Worm (Caenorhabditis elegans) whole organism, L1 larva: ENCODE data around the gene F32D8.14.

ENCODE experiments used
- Y116A8C.19 ChIP-seq: sonication (generic microtip); optimal IDR thresholded peaks from 2 replicates; lab custom pipeline; 2016; ENCODE audit warnings: missing compliant biosample characterization, missing genetic modification characterization, borderline replicate concordance
- aha-1 ChIP-seq: fragments of 150-350 bp; optimal IDR thresholded peaks from 2 replicates; lab custom pipeline; 2014; ENCODE audit warnings: missing biosample characterization, missing genetic modification characterization
- alr-1 ChIP-seq: fragments of 200-800 bp; sonication (Bioruptor generic); optimal IDR thresholded peaks from 2 replicates; lab custom pipeline; 2018; ENCODE audit warnings: borderline replicate concordance, mild to moderate bottlenecking, missing genetic modification characterization, missing compliant biosample characterization
- aly-2 ChIP-seq: fragments of 150-350 bp; optimal IDR thresholded peaks from 2 replicates; lab custom pipeline; 2014; ENCODE audit warnings: missing biosample characterization, missing genetic modification characterization
- ama-1 ChIP-seq: fragments of 150-350 bp; optimal IDR thresholded peaks from 2 replicates; lab custom pipeline; 2014
- ceh-63 ChIP-seq: fragments of 200-800 bp; sonication (Bioruptor generic); optimal IDR thresholded peaks from 2 replicates; lab custom pipeline; 2018; ENCODE audit warnings: mild to moderate bottlenecking, missing genetic modification characterization, missing compliant biosample characterization
- ceh-8 ChIP-seq: fragments of 200-800 bp; sonication (Bioruptor generic); optimal IDR thresholded peaks from 2 replicates; lab custom pipeline; 2018; ENCODE audit warnings: mild to moderate bottlenecking, missing genetic modification characterization, moderate library complexity, missing compliant biosample characterization
- ceh-82 ChIP-seq, 3 experiments: fragments of 150-350 bp in 1 of 3; sonication (generic microtip) in 2 of 3; optimal IDR thresholded peaks; 2 replicates each; lab custom pipeline; 2014 to 2017; ENCODE audit warnings: missing biosample characterization in 3 of 3, missing genetic modification characterization in 3 of 3
- ceh-88 ChIP-seq: fragments of 200-800 bp; sonication (Bioruptor generic); IDR thresholded peaks from 2 replicates; pipeline ENCODE4 v1.3.6; 2022; ENCODE audit warnings: missing genetic modification characterization, missing compliant biosample characterization
- ces-1 ChIP-seq: fragments of 150-350 bp; optimal IDR thresholded peaks from 2 replicates; lab custom pipeline; 2014; ENCODE audit warnings: missing biosample characterization, missing genetic modification reagents, missing genetic modification characterization
- dpl-1 ChIP-seq, 3 experiments: fragments of 150-350 bp in 2 of 3; sonication (generic microtip) in 1 of 3; optimal IDR thresholded peaks; 2 replicates each; lab custom pipeline; 2014 to 2017; ENCODE audit warnings: missing biosample characterization in 3 of 3, missing genetic modification characterization in 3 of 3, missing genetic modification reagents in 3 of 3
- dsc-1 ChIP-seq: sonication (generic microtip); optimal IDR thresholded peaks from 2 replicates; lab custom pipeline; 2016; ENCODE audit warnings: mild to moderate bottlenecking, missing genetic modification characterization, missing compliant biosample characterization
- efl-1 ChIP-seq, 4 experiments: fragments of 150-350 bp; optimal IDR thresholded peaks in 3 of 4; peaks in 1 of 4; 1 replicate in 1 of 4; 2 replicates in 3 of 4; lab custom pipeline; 2014; ENCODE audit warnings: missing biosample characterization in 2 of 4, missing genetic modification characterization in 2 of 4, missing genetic modification reagents in 2 of 4
- egl-13 ChIP-seq: sonication (generic microtip); optimal IDR thresholded peaks from 2 replicates; lab custom pipeline; 2016; ENCODE audit warnings: missing genotype, missing genetic modification reagents, missing genetic modification characterization, missing compliant biosample characterization
- egl-27 ChIP-seq, 2 experiments: fragments of 150-350 bp in 1 of 2; sonication (generic microtip); optimal IDR thresholded peaks; 3 replicates each; lab custom pipeline; 2017 to 2018; ENCODE audit warnings: missing biosample characterization in 2 of 2, missing genetic modification characterization in 2 of 2, missing genetic modification reagents in 2 of 2
- elt-2 ChIP-seq: sonication (generic microtip); optimal IDR thresholded peaks from 2 replicates; lab custom pipeline; 2016; ENCODE audit warnings: missing genetic modification characterization, mild to moderate bottlenecking, inconsistent platforms, missing compliant biosample characterization, missing genetic modification reagents
- elt-3 ChIP-seq, 6 experiments: fragments of 150-350 bp in 1 of 6; sonication (generic microtip); optimal IDR thresholded peaks; 2 replicates each; lab custom pipeline; 2017 to 2018; ENCODE audit warnings: missing biosample characterization in 6 of 6, missing genetic modification characterization in 6 of 6, inconsistent platforms in 1 of 6
- ets-5 ChIP-seq: fragments of 200-800 bp; sonication (Bioruptor generic); IDR thresholded peaks from 2 replicates; pipeline ENCODE4 v1.3.6; 2022; ENCODE audit warnings: missing genetic modification characterization, missing compliant biosample characterization
- fkh-10 ChIP-seq: sonication (generic microtip); optimal IDR thresholded peaks from 2 replicates; lab custom pipeline; 2017; ENCODE audit warnings: missing biosample characterization, missing genetic modification reagents, missing genetic modification characterization
- fkh-8 ChIP-seq: sonication (generic microtip); optimal IDR thresholded peaks from 2 replicates; lab custom pipeline; 2016; ENCODE audit warnings: mild to moderate bottlenecking, missing genetic modification characterization, missing compliant biosample characterization
- fos-1 ChIP-seq: fragments of 150-350 bp; optimal IDR thresholded peaks from 2 replicates; lab custom pipeline; 2014; ENCODE audit warnings: missing biosample characterization, missing genetic modification characterization
- grh-1 ChIP-seq: fragments of 200-800 bp; sonication (Bioruptor generic); IDR thresholded peaks from 2 replicates; pipeline ENCODE4 v1.3.6; 2022; ENCODE audit warnings: missing genetic modification reagents, missing genetic modification characterization, missing compliant biosample characterization
- hlh-17 ChIP-seq: fragments of 200-800 bp; sonication (Bioruptor generic); optimal IDR thresholded peaks from 2 replicates; lab custom pipeline; 2018; ENCODE audit warnings: missing genetic modification characterization, mild to moderate bottlenecking, missing compliant biosample characterization, moderate library complexity, borderline replicate concordance
- hpl-2 ChIP-seq: fragments of 150-350 bp; optimal IDR thresholded peaks from 2 replicates; lab custom pipeline; 2014; ENCODE audit warnings: missing biosample characterization, missing genetic modification reagents, missing genetic modification characterization
- isw-1 ChIP-seq: fragments of 200-800 bp; sonication (Bioruptor generic); IDR thresholded peaks from 2 replicates; pipeline ENCODE4 v1.3.6; 2022; ENCODE audit warnings: missing genetic modification characterization, missing compliant biosample characterization
- lin-13 ChIP-seq: fragments of 150-350 bp; optimal IDR thresholded peaks from 2 replicates; lab custom pipeline; 2014; ENCODE audit warnings: missing biosample characterization, missing genetic modification reagents, missing genetic modification characterization
- lin-15B ChIP-seq: fragments of 150-350 bp; sonication (generic microtip); optimal IDR thresholded peaks from 3 replicates; lab custom pipeline; 2014; ENCODE audit warnings: missing biosample characterization, missing genetic modification characterization
- lin-35 ChIP-seq, 2 experiments: fragments of 150-350 bp; optimal IDR thresholded peaks; 2 replicates each; lab custom pipeline; 2014; ENCODE audit warnings: missing biosample characterization in 2 of 2, missing genetic modification characterization in 2 of 2, missing genetic modification reagents in 2 of 2
- lir-3 ChIP-seq: sonication (generic microtip); optimal IDR thresholded peaks from 2 replicates; lab custom pipeline; 2016; ENCODE audit warnings: mild to moderate bottlenecking, missing genetic modification characterization, moderate library complexity, missing compliant biosample characterization; ENCODE audit not compliant: poor library complexity
- lsy-2 ChIP-seq, 2 experiments: fragments of 150-350 bp; optimal IDR thresholded peaks; 2 replicates each; lab custom pipeline; 2014; ENCODE audit warnings: missing biosample characterization in 2 of 2, missing genetic modification characterization in 2 of 2
- mab-9 ChIP-seq: fragments of 200-800 bp; sonication (Bioruptor generic); IDR thresholded peaks from 2 replicates; pipeline ENCODE4 v1.3.6; 2022; ENCODE audit warnings: missing genetic modification reagents, missing genetic modification characterization, missing compliant biosample characterization
- mdl-1 ChIP-seq, 2 experiments: fragments of 150-350 bp; optimal IDR thresholded peaks; 2 replicates each; lab custom pipeline; 2014 to 2017; ENCODE audit warnings: missing biosample characterization in 2 of 2, missing genetic modification characterization in 2 of 2, inconsistent platforms in 1 of 2
- mef-2 ChIP-seq: fragments of 150-350 bp; optimal IDR thresholded peaks from 2 replicates; lab custom pipeline; 2014; ENCODE audit warnings: missing biosample characterization, missing genetic modification characterization
- nhr-11 ChIP-seq: fragments of 150-350 bp; optimal IDR thresholded peaks from 2 replicates; lab custom pipeline; 2014; ENCODE audit warnings: missing biosample characterization, missing genetic modification characterization
- nhr-12 ChIP-seq: sonication (generic microtip); optimal IDR thresholded peaks from 2 replicates; lab custom pipeline; 2017; ENCODE audit warnings: missing biosample characterization, missing genetic modification characterization
- nhr-19 ChIP-seq: fragments of 200-800 bp; sonication (Bioruptor generic); conservative IDR thresholded peaks from 2 replicates; pipeline ENCODE4 v1.3.6; 2022; ENCODE audit warnings: missing genetic modification characterization, missing compliant biosample characterization
- nhr-76 ChIP-seq: sonication (generic microtip); optimal IDR thresholded peaks from 2 replicates; lab custom pipeline; 2017; ENCODE audit warnings: missing biosample characterization, missing genetic modification characterization
- nhr-90 ChIP-seq: sonication (generic microtip); optimal IDR thresholded peaks from 2 replicates; lab custom pipeline; 2016; ENCODE audit warnings: mild to moderate bottlenecking, missing genetic modification characterization, missing compliant biosample characterization; ENCODE audit not compliant: poor library complexity
- pag-3 ChIP-seq: sonication (generic microtip); optimal IDR thresholded peaks from 2 replicates; lab custom pipeline; 2017; ENCODE audit warnings: missing genetic modification characterization, mild to moderate bottlenecking, missing compliant biosample characterization, antibody characterized with exemption, borderline replicate concordance; ENCODE audit not compliant: insufficient read depth
- pax-3 ChIP-seq: fragments of 200-800 bp; sonication (Bioruptor generic); optimal IDR thresholded peaks from 2 replicates; lab custom pipeline; 2018; ENCODE audit warnings: mild to moderate bottlenecking, missing genetic modification characterization, moderate library complexity, missing compliant biosample characterization
- rnt-1 ChIP-seq: sonication (generic microtip); optimal IDR thresholded peaks from 2 replicates; lab custom pipeline; 2016; ENCODE audit warnings: mild to moderate bottlenecking, missing genetic modification characterization, moderate library complexity, missing compliant biosample characterization
- skn-1 ChIP-seq: fragments of 150-350 bp; optimal IDR thresholded peaks from 2 replicates; lab custom pipeline; 2014; ENCODE audit warnings: missing biosample characterization, missing genetic modification characterization
- sox-4 ChIP-seq: sonication (generic microtip); optimal IDR thresholded peaks from 2 replicates; lab custom pipeline; 2016; ENCODE audit warnings: missing genetic modification characterization, missing compliant biosample characterization
- tbx-2 ChIP-seq: sonication (generic microtip); optimal IDR thresholded peaks from 2 replicates; lab custom pipeline; 2016; ENCODE audit warnings: missing genetic modification characterization, missing compliant biosample characterization
- tlp-1 ChIP-seq: fragments of 150-350 bp; optimal IDR thresholded peaks from 2 replicates; lab custom pipeline; 2014; ENCODE audit warnings: missing biosample characterization, missing genetic modification characterization
- unc-86 ChIP-seq: sonication (generic microtip); optimal IDR thresholded peaks from 2 replicates; lab custom pipeline; 2016; ENCODE audit warnings: missing genetic modification characterization, missing compliant biosample characterization
- vab-15 ChIP-seq: sonication (generic microtip); optimal IDR thresholded peaks from 2 replicates; lab custom pipeline; 2017; ENCODE audit warnings: missing genotype, mild to moderate bottlenecking, missing genetic modification characterization, missing compliant biosample characterization
- xbp-1 ChIP-seq: sonication (generic microtip); optimal IDR thresholded peaks from 2 replicates; lab custom pipeline; 2016; ENCODE audit warnings: missing genetic modification characterization, missing compliant biosample characterization
- zag-1 ChIP-seq: fragments of 150-350 bp; optimal IDR thresholded peaks from 2 replicates; lab custom pipeline; 2014; ENCODE audit warnings: missing biosample characterization, missing genetic modification characterization
- zip-4 ChIP-seq: fragments of 200-800 bp; sonication (Bioruptor generic); optimal IDR thresholded peaks from 2 replicates; lab custom pipeline; 2018; ENCODE audit warnings: mild to moderate bottlenecking, missing genetic modification characterization, moderate library complexity, missing compliant biosample characterization
- ztf-4 ChIP-seq: fragments of 150-350 bp; optimal IDR thresholded peaks from 2 replicates; lab custom pipeline; 2014; ENCODE audit warnings: missing biosample characterization, missing genetic modification characterization

F32D8.14 gene

DNA sequence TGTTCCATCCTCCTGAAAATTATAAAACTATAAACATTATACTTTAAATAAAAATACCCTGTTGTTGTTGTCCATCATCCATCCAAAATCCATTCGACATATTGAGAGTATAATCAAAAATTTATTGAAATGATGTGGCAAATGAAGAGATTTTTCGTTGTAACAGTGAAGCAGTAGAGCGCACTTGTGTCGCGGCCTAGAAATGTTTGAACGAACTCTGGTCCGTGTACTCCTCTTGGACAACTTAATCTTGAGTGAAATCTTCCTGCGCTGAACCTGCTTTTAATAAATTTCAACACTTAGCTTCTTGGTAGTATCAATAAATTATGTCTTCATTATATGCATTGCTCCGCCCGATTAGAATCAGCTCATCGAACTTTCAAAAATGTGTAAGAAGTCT lies at the start of gene F32D8.14, which contains the start of gene F32D8.5:
TSS of gene F32D8.14 (minus strand) at position 188 of the 400 bp plus-strand sequence.
TSS of gene F32D8.5 (plus strand) at position 200 of the 400 bp plus-strand sequence.
- TF ChIP-seq fkh-8 (tag; lab: Kevin White, UChicago) (peak; percentile 84), isw-1 (GFP tag; lab: Robert Waterston, UW) (peak; percentile 61), nhr-12 (tag; lab: Kevin White, UChicago) (no peak), ces-1 (GFP tag; lab: Kevin White, UChicago) (no peak), egl-27 (tag; optimal IDR thresholded peaks at IDR 0.05; lab: Kevin White, UChicago) (no peak), rnt-1 (tag; lab: Kevin White, UChicago) (peak; percentile 98), lin-13 (GFP tag; lab: Kevin White, UChicago) (peak; percentile 75), alr-1 (no peak), lsy-2 (tag; optimal IDR thresholded peaks at IDR 0.05; lab: Kevin White, UChicago) (peak; percentile 87 to 89), ceh-82 (tag; optimal IDR thresholded peaks at IDR 0.05; lab: Kevin White, UChicago) (peak; percentile 56 to 84 (median 76)), mdl-1 (tag; optimal IDR thresholded peaks at IDR 0.05; lab: Kevin White, UChicago) (peak in 1 of 2 experiments; percentile 72), ceh-63 (GFP tag; lab: Kevin White, UChicago) (no peak), ceh-88 (GFP tag; lab: Robert Waterston, UW) (no peak; the same call in 1 of the 2 replicates), zag-1 (tag; lab: Kevin White, UChicago) (no peak), hpl-2 (GFP tag; lab: Kevin White, UChicago) (no peak), ztf-4 (tag; lab: Kevin White, UChicago) (peak; percentile 82), mab-9 (peak; percentile 46; the same call in 1 of the 2 replicates), ceh-8 (peak; percentile 51), mef-2 (tag; lab: Kevin White, UChicago) (no peak), lin-35 (GFP tag; optimal IDR thresholded peaks at IDR 0.05; lab: Kevin White, UChicago) (peak; percentile 85 to 88), ama-1 (lab: Kevin White, UChicago) (no peak), aly-2 (tag; lab: Kevin White, UChicago) (peak; percentile 4), efl-1 (optimal IDR thresholded peaks at IDR 0.05; lab: Kevin White, UChicago) (peak; percentile 83 to 87), efl-1 (GFP tag; optimal IDR thresholded peaks at IDR 0.05 in 1 of 2; lab: Kevin White, UChicago) (peak; percentile 82 to 98), tbx-2 (tag; lab: Kevin White, UChicago) (peak; percentile 90), zip-4 (GFP tag; lab: Kevin White, UChicago) (peak; percentile 9), tlp-1 (tag; lab: Kevin White, UChicago) (no peak), skn-1 (tag; lab: Kevin White, UChicago) (peak; percentile 79), vab-15 (tag; lab: Kevin White, UChicago) (peak; percentile 61), nhr-11 (no peak), nhr-90 (tag; lab: Kevin White, UChicago) (peak; percentile 88), pax-3 (tag; lab: Kevin White, UChicago) (peak; percentile 79), hlh-17 (no peak), sox-4 (tag; lab: Kevin White, UChicago) (peak; percentile 85), elt-2 (tag; lab: Kevin White, UChicago) (peak; percentile 53), dsc-1 (peak; percentile 90), lir-3 (tag; lab: Kevin White, UChicago) (peak; percentile 96), elt-3 (tag; optimal IDR thresholded peaks at IDR 0.05; lab: Kevin White, UChicago) (peak in 1 of 6 experiments; percentile 77), grh-1 (GFP tag; lab: Robert Waterston, UW) (peak; percentile 16; the same call in 1 of the 2 replicates), nhr-76 (tag; lab: Kevin White, UChicago) (no peak), pag-3 (tag; lab: Kevin White, UChicago) (no peak), lin-15B (tag; lab: Kevin White, UChicago) (peak; percentile 84), xbp-1 (tag; lab: Kevin White, UChicago) (peak; percentile 88), egl-13 (tag; lab: Kevin White, UChicago) (peak; percentile 85), fkh-10 (GFP tag; lab: Kevin White, UChicago) (no peak), Y116A8C.19 (peak; percentile 60), dpl-1 (GFP tag; optimal IDR thresholded peaks at IDR 0.05; lab: Kevin White, UChicago) (peak; percentile 64 to 83 (median 77)), nhr-19 (GFP tag; lab: Robert Waterston, UW) (peak; percentile 86), fos-1 (tag; lab: Kevin White, UChicago) (peak; percentile 42), unc-86 (tag; lab: Kevin White, UChicago) (peak; percentile 84), aha-1 (tag; lab: Kevin White, UChicago) (no peak), ets-5 (GFP tag; lab: Robert Waterston, UW) (no peak)
